Fruit fly (Drosophila melanogaster) whole organism, prepupa: ENCODE results near the gene CG42749.
A peak's percentile ranks its signal among the peaks of the same experiment; 100 is the strongest.

Source experiments
- Blimp-1 ChIP-seq: fragments of 200-800 bp; sonication (Bioruptor generic); optimal IDR thresholded peaks from 3 replicates; lab custom pipeline; 2017; ENCODE audit warnings: missing biosample characterization, missing genetic modification characterization, mild to moderate bottlenecking, moderate library complexity, missing genetic modification reagents
- CG10669 ChIP-seq: fragments of 200-800 bp; sonication (Bioruptor generic); optimal IDR thresholded peaks from 3 replicates; lab custom pipeline; 2018; ENCODE audit warnings: missing biosample characterization, mild to moderate bottlenecking, missing genetic modification characterization, moderate library complexity
- CG11294 ChIP-seq: fragments of 200-800 bp; sonication (Bioruptor generic); IDR thresholded peaks from 2 replicates; pipeline ENCODE4 v1.3.6; 2022; ENCODE audit warnings: missing biosample characterization, missing genetic modification characterization
- CG11762 ChIP-seq: fragments of 200-800 bp; sonication (Bioruptor generic); optimal IDR thresholded peaks from 3 replicates; lab custom pipeline; 2016; ENCODE audit warnings: missing biosample characterization, missing genetic modification characterization; ENCODE audit not compliant: insufficient read depth
- CG11902 ChIP-seq: fragments of 200-800 bp; sonication (Bioruptor generic); optimal IDR thresholded peaks from 3 replicates; lab custom pipeline; 2016; ENCODE audit warnings: missing biosample characterization, missing genetic modification characterization
- CG16779 ChIP-seq: fragments of 200-800 bp; sonication (Bioruptor generic); optimal IDR thresholded peaks from 3 replicates; lab custom pipeline; 2017; ENCODE audit warnings: missing biosample characterization, mild to moderate bottlenecking, missing genetic modification characterization
- CG3032 ChIP-seq: fragments of 200-800 bp; optimal IDR thresholded peaks from 2 replicates; lab custom pipeline; 2019; ENCODE audit warnings: missing biosample characterization, mild to moderate bottlenecking, missing genetic modification characterization, moderate library complexity
- CG31627 ChIP-seq: fragments of 200-800 bp; sonication (Bioruptor generic); optimal IDR thresholded peaks from 3 replicates; lab custom pipeline; 2016; ENCODE audit warnings: missing biosample characterization, missing genetic modification characterization
- CG32006 ChIP-seq: fragments of 200-800 bp; sonication (Bioruptor generic); optimal IDR thresholded peaks from 3 replicates; lab custom pipeline; 2017; ENCODE audit warnings: missing biosample characterization, mild to moderate bottlenecking, missing genetic modification characterization
- CG34406 ChIP-seq: fragments of 200-800 bp; sonication (Bioruptor generic); optimal IDR thresholded peaks from 3 replicates; lab custom pipeline; 2016; ENCODE audit warnings: missing biosample characterization, missing genetic modification characterization
- CG3919 ChIP-seq: fragments of 200-800 bp; sonication (Bioruptor generic); optimal IDR thresholded peaks from 3 replicates; lab custom pipeline; 2016; ENCODE audit warnings: missing biosample characterization, missing genetic modification characterization
- CG4318 ChIP-seq: fragments of 200-800 bp; sonication (Bioruptor generic); optimal IDR thresholded peaks from 3 replicates; lab custom pipeline; 2017; ENCODE audit warnings: missing biosample characterization, mild to moderate bottlenecking, missing genetic modification characterization
- CG6163 ChIP-seq: fragments of 200-800 bp; sonication (Bioruptor generic); IDR thresholded peaks from 3 replicates; pipeline ENCODE4 v1.3.6; 2022; ENCODE audit warnings: missing biosample characterization, missing genetic modification characterization
- CG6276 ChIP-seq: fragments of 200-800 bp; sonication (Bioruptor generic); optimal IDR thresholded peaks from 2 replicates; lab custom pipeline; 2017; ENCODE audit warnings: missing biosample characterization, mild to moderate bottlenecking, missing genetic modification characterization
- CG6792 ChIP-seq: fragments of 200-800 bp; sonication (Bioruptor generic); optimal IDR thresholded peaks from 3 replicates; lab custom pipeline; 2016; ENCODE audit warnings: missing biosample characterization, missing genetic modification characterization
- CG6808 ChIP-seq: fragments of 200-800 bp; sonication (Bioruptor generic); optimal IDR thresholded peaks from 3 replicates; lab custom pipeline; 2017; ENCODE audit warnings: missing biosample characterization, missing genetic modification characterization, mild to moderate bottlenecking, moderate library complexity, missing genetic modification reagents
- CG6854 ChIP-seq: fragments of 200-800 bp; sonication (Bioruptor generic); optimal IDR thresholded peaks from 2 replicates; lab custom pipeline; 2017; ENCODE audit warnings: missing biosample characterization, mild to moderate bottlenecking, missing genetic modification characterization
- CG7368 ChIP-seq: fragments of 200-800 bp; sonication (Bioruptor generic); optimal IDR thresholded peaks from 3 replicates; lab custom pipeline; 2016; ENCODE audit warnings: missing biosample characterization, missing genetic modification characterization
- CG8119 ChIP-seq: fragments of 200-800 bp; sonication (Bioruptor generic); IDR thresholded peaks from 3 replicates; pipeline ENCODE4 v1.3.6; 2022; ENCODE audit warnings: missing biosample characterization, missing genetic modification characterization
- CG8319 ChIP-seq: fragments of 200-800 bp; sonication (Bioruptor generic); optimal IDR thresholded peaks from 3 replicates; lab custom pipeline; 2016; ENCODE audit warnings: missing biosample characterization, missing genetic modification characterization
- CG8632 ChIP-seq: fragments of 200-800 bp; sonication (Bioruptor generic); optimal IDR thresholded peaks from 3 replicates; lab custom pipeline; 2016; ENCODE audit warnings: missing biosample characterization, missing genetic modification characterization
- CG9139 ChIP-seq: fragments of 200-800 bp; sonication (Bioruptor generic); optimal IDR thresholded peaks from 3 replicates; lab custom pipeline; 2017; ENCODE audit warnings: missing biosample characterization, mild to moderate bottlenecking, missing genetic modification characterization
- Eip75B ChIP-seq: fragments of 200-800 bp; sonication (Bioruptor generic); optimal IDR thresholded peaks from 3 replicates; lab custom pipeline; 2016; ENCODE audit warnings: missing biosample characterization, missing genetic modification characterization
- Eip78C ChIP-seq: fragments of 200-800 bp; sonication (Bioruptor generic); peaks from one replicate; lab custom pipeline; 2016; ENCODE audit warnings: missing biosample characterization, missing genetic modification characterization
- Eip93F ChIP-seq: fragments of 200-800 bp; sonication (Bioruptor generic); optimal IDR thresholded peaks from 2 replicates; lab custom pipeline; 2016; ENCODE audit warnings: missing biosample characterization, mild to moderate bottlenecking, missing genetic modification characterization
- Ets21C ChIP-seq: fragments of 200-800 bp; sonication (Bioruptor generic); optimal IDR thresholded peaks from 3 replicates; lab custom pipeline; 2016; ENCODE audit warnings: missing biosample characterization, missing genetic modification characterization
- Ets96B ChIP-seq: fragments of 200-800 bp; optimal IDR thresholded peaks from 2 replicates; lab custom pipeline; 2019; ENCODE audit warnings: missing biosample characterization, mild to moderate bottlenecking, missing genetic modification characterization, moderate library complexity
- Gug ChIP-seq: fragments of 200-800 bp; sonication (Bioruptor generic); IDR thresholded peaks from 2 replicates; pipeline ENCODE4 v1.3.6; 2022; ENCODE audit warnings: missing biosample characterization, missing genetic modification characterization
- Hr38 ChIP-seq: sonication (Bioruptor generic); optimal IDR thresholded peaks from 2 replicates; lab custom pipeline; 2016; ENCODE audit warnings: missing biosample characterization, missing genetic modification characterization
- Hr39 ChIP-seq: fragments of 200-800 bp; sonication (Bioruptor generic); optimal IDR thresholded peaks from 2 replicates; lab custom pipeline; 2016; ENCODE audit warnings: missing biosample characterization, missing genetic modification characterization
- Hr4 ChIP-seq: fragments of 200-800 bp; sonication (Bioruptor generic); optimal IDR thresholded peaks from 3 replicates; lab custom pipeline; 2016; ENCODE audit warnings: missing biosample characterization, missing genetic modification characterization
- Lpt ChIP-seq: fragments of 200-800 bp; sonication (Bioruptor generic); optimal IDR thresholded peaks from 3 replicates; lab custom pipeline; 2016; ENCODE audit warnings: missing biosample characterization, missing genetic modification characterization
- Met ChIP-seq: fragments of 200-800 bp; sonication (Bioruptor generic); optimal IDR thresholded peaks from 3 replicates; lab custom pipeline; 2016; ENCODE audit warnings: missing biosample characterization, missing genetic modification characterization
- OdsH ChIP-seq: fragments of 200-800 bp; sonication (Bioruptor generic); optimal IDR thresholded peaks from 3 replicates; lab custom pipeline; 2016; ENCODE audit warnings: missing biosample characterization, missing genetic modification characterization
- Smox ChIP-seq: fragments of 200-800 bp; sonication (Bioruptor generic); optimal IDR thresholded peaks from 3 replicates; lab custom pipeline; 2016; ENCODE audit warnings: missing biosample characterization, missing genetic modification characterization
- Sox102F ChIP-seq: fragments of 200-800 bp; sonication (Bioruptor generic); optimal IDR thresholded peaks from 2 replicates; lab custom pipeline; 2016; ENCODE audit warnings: missing biosample characterization, mild to moderate bottlenecking, missing genetic modification characterization
- Sox14 ChIP-seq: fragments of 200-800 bp; sonication (Bioruptor generic); optimal IDR thresholded peaks from 3 replicates; lab custom pipeline; 2016; ENCODE audit warnings: missing biosample characterization, missing genetic modification characterization
- Sox15 ChIP-seq: fragments of 200-800 bp; sonication (Bioruptor generic); optimal IDR thresholded peaks from 3 replicates; lab custom pipeline; 2016; ENCODE audit warnings: missing biosample characterization, missing genetic modification characterization
- achi ChIP-seq: fragments of 200-800 bp; sonication (Bioruptor generic); optimal IDR thresholded peaks from 3 replicates; lab custom pipeline; 2016; ENCODE audit warnings: missing biosample characterization, missing genetic modification characterization
- acj6 ChIP-seq: fragments of 200-800 bp; sonication (Bioruptor generic); optimal IDR thresholded peaks from 3 replicates; lab custom pipeline; 2016; ENCODE audit warnings: missing biosample characterization, missing genetic modification characterization
- cyc ChIP-seq: fragments of 200-800 bp; sonication (Bioruptor generic); optimal IDR thresholded peaks from 3 replicates; lab custom pipeline; 2016; ENCODE audit warnings: missing biosample characterization, missing genetic modification characterization
- dac ChIP-seq: fragments of 200-800 bp; sonication (Bioruptor generic); optimal IDR thresholded peaks from 2 replicates; lab custom pipeline; 2017; ENCODE audit warnings: missing biosample characterization, mild to moderate bottlenecking, missing genetic modification characterization
- dsx ChIP-seq: fragments of 200-800 bp; optimal IDR thresholded peaks from 3 replicates; lab custom pipeline; 2019; ENCODE audit warnings: missing biosample characterization, mild to moderate bottlenecking, missing genetic modification characterization, moderate library complexity; ENCODE audit not compliant: poor library complexity, severe bottlenecking
- eg ChIP-seq: fragments of 200-800 bp; sonication (Bioruptor generic); IDR thresholded peaks from 3 replicates; pipeline ENCODE4 v1.3.6; 2022; ENCODE audit warnings: missing biosample characterization, missing genetic modification characterization
- fd85E ChIP-seq: fragments of 200-800 bp; sonication (Bioruptor generic); optimal IDR thresholded peaks from 3 replicates; lab custom pipeline; 2016; ENCODE audit warnings: missing biosample characterization, missing genetic modification characterization
- lz ChIP-seq: fragments of 200-800 bp; sonication (Bioruptor generic); optimal IDR thresholded peaks from 3 replicates; lab custom pipeline; 2016; ENCODE audit warnings: missing biosample characterization, missing genetic modification characterization
- net ChIP-seq: fragments of 200-800 bp; sonication (Bioruptor generic); optimal IDR thresholded peaks from 3 replicates; lab custom pipeline; 2016; ENCODE audit warnings: missing biosample characterization, missing genetic modification characterization
- pdm3 ChIP-seq: fragments of 200-800 bp; sonication (Bioruptor generic); optimal IDR thresholded peaks from 3 replicates; lab custom pipeline; 2016; ENCODE audit warnings: missing biosample characterization, missing genetic modification characterization
- salr ChIP-seq, 2 experiments: fragments of 200-800 bp; sonication (Bioruptor generic); optimal IDR thresholded peaks; 3 replicates each; lab custom pipeline; 2016 to 2018; ENCODE audit warnings: missing biosample characterization in 2 of 2, missing genetic modification characterization in 2 of 2, mild to moderate bottlenecking in 1 of 2
- spab ChIP-seq: fragments of 200-800 bp; sonication (Bioruptor generic); optimal IDR thresholded peaks from 2 replicates; lab custom pipeline; 2017; ENCODE audit warnings: missing biosample characterization, mild to moderate bottlenecking, missing genetic modification characterization, missing genetic modification reagents
- ss ChIP-seq, 2 experiments: fragments of 200-800 bp; sonication (Bioruptor generic); optimal IDR thresholded peaks; 2 replicates in 1 of 2; 3 replicates in 1 of 2; lab custom pipeline; 2017 to 2018; ENCODE audit warnings: mild to moderate bottlenecking in 2 of 2, missing biosample characterization in 2 of 2, missing genetic modification characterization in 2 of 2, moderate library complexity in 1 of 2
- svp ChIP-seq: fragments of 200-800 bp; sonication (Bioruptor generic); peaks from one replicate; lab custom pipeline; 2016; ENCODE audit warnings: missing biosample characterization, missing genetic modification characterization
- topi ChIP-seq: fragments of 200-800 bp; sonication (Bioruptor generic); optimal IDR thresholded peaks from 3 replicates; lab custom pipeline; 2016; ENCODE audit warnings: missing biosample characterization, missing genetic modification characterization
- vri ChIP-seq: fragments of 200-800 bp; sonication (Bioruptor generic); optimal IDR thresholded peaks from 3 replicates; lab custom pipeline; 2016; ENCODE audit warnings: missing biosample characterization, mild to moderate bottlenecking, missing genetic modification characterization

Gene CG42749

DNA sequence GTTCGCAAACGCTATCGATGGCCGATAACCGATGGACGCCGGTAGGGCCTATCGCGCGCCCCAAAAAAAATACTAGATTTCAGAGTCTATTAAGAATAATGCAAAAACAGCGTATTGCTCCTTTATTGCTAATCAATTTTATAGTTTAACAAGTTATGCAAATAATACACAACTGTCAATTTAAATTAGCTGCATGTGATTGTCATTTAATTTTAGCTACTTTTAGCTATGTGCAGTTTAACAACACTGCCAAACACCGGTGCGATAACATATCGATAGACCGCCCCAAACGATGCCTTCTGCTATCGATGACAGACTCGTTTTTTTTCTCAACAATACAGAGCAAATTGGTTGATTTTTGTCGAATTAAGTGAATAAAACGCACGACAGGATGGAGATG lies 13.1 kb downstream of the CG42749 start, which contains the start of the genes Cdk7 and snf:
Gene Cdk7 (minus strand): TSS at position 21 of the 400 bp plus-strand sequence.
Gene snf (plus strand): TSS at position 280 of the 400 bp plus-strand sequence.
- TF ChIP-seq Eip78C (GFP tag; lab: Kevin White, UChicago) = peak; percentile 20
- TF ChIP-seq Hr4 (GFP tag; lab: Kevin White, UChicago) = no peak
- TF ChIP-seq pdm3 (GFP tag; lab: Kevin White, UChicago) = no peak
- no peak for TF ChIP-seq CG8119 (GFP tag; lab: Robert Waterston, UW)
- TF ChIP-seq CG31627 (GFP tag; lab: Kevin White, UChicago) = peak; percentile 44
- peak; percentile 27 for TF ChIP-seq cyc (GFP tag; lab: Kevin White, UChicago)
- no peak for TF ChIP-seq CG6854 (GFP tag; lab: Kevin White, UChicago)
- TF ChIP-seq Hr38 = no peak
- no peak for TF ChIP-seq Ets96B
- TF ChIP-seq ss (GFP tag; optimal IDR thresholded peaks at IDR 0.05; lab: Kevin White, UChicago) = no peak
- no peak for TF ChIP-seq Ets21C
- TF ChIP-seq spab (GFP tag; lab: Kevin White, UChicago) = no peak
- TF ChIP-seq eg (GFP tag; lab: Robert Waterston, UW) = no peak
- TF ChIP-seq CG8632 (GFP tag; lab: Kevin White, UChicago) = no peak
- TF ChIP-seq CG6792 (GFP tag; lab: Kevin White, UChicago) = peak; percentile 0
- peak; percentile 25 for TF ChIP-seq CG3919 (GFP tag; lab: Kevin White, UChicago)
- no peak for TF ChIP-seq Blimp-1 (GFP tag; lab: Kevin White, UChicago)
- TF ChIP-seq svp = no peak
- TF ChIP-seq Smox (GFP tag; lab: Kevin White, UChicago) = no peak
- TF ChIP-seq dsx (GFP tag; lab: Kevin White, UChicago) = no peak
- no peak for TF ChIP-seq CG6163
- TF ChIP-seq CG7368 (GFP tag; lab: Kevin White, UChicago) = no peak
- no peak for TF ChIP-seq Gug (GFP tag; lab: Robert Waterston, UW)
- TF ChIP-seq fd85E = no peak
- TF ChIP-seq CG34406 = no peak
- no peak for TF ChIP-seq Lpt (GFP tag; lab: Kevin White, UChicago)
- TF ChIP-seq Hr39 (GFP tag; lab: Kevin White, UChicago) = no peak
- no peak for TF ChIP-seq CG32006 (GFP tag; lab: Kevin White, UChicago)
- no peak for TF ChIP-seq CG8319
- no peak for TF ChIP-seq net (GFP tag; lab: Kevin White, UChicago)
- no peak for TF ChIP-seq Sox15 (GFP tag; lab: Kevin White, UChicago)
- no peak for TF ChIP-seq Sox102F (GFP tag; lab: Kevin White, UChicago)
- TF ChIP-seq Eip75B = no peak
- TF ChIP-seq Sox14 = no peak
- no peak for TF ChIP-seq CG4318 (GFP tag; lab: Kevin White, UChicago)
- no peak for TF ChIP-seq topi (GFP tag; lab: Kevin White, UChicago)
- no peak for TF ChIP-seq CG11902 (GFP tag; lab: Kevin White, UChicago)
- TF ChIP-seq CG16779 = no peak
- no peak for TF ChIP-seq CG6808
- TF ChIP-seq Met (GFP tag; lab: Kevin White, UChicago) = no peak
- peak; percentile 13 for TF ChIP-seq achi (GFP tag; lab: Kevin White, UChicago)
- peak; percentile 16 for TF ChIP-seq acj6 (GFP tag; lab: Kevin White, UChicago)
- TF ChIP-seq CG11294 (GFP tag; lab: Robert Waterston, UW) = no peak
- no peak for TF ChIP-seq vri
- no peak for TF ChIP-seq CG3032
- TF ChIP-seq dac (GFP tag; lab: Kevin White, UChicago) = no peak
- TF ChIP-seq salr (GFP tag; optimal IDR thresholded peaks at IDR 0.05; lab: Kevin White, UChicago) = no peak
- no peak for TF ChIP-seq CG10669 (GFP tag; lab: Kevin White, UChicago)
- TF ChIP-seq CG6276 (GFP tag; lab: Kevin White, UChicago) = no peak
- TF ChIP-seq CG9139 (GFP tag; lab: Kevin White, UChicago) = no peak
- TF ChIP-seq OdsH (GFP tag; lab: Kevin White, UChicago) = no peak
- no peak for TF ChIP-seq Eip93F
- TF ChIP-seq CG11762 (GFP tag; lab: Kevin White, UChicago) = no peak
- TF ChIP-seq lz (GFP tag; lab: Kevin White, UChicago) = peak; percentile 42
